Fruit fly (Drosophila melanogaster): ENCODE measurements around the gene CG42526.

CG42526 gene

dm6 chr3L:9442625-9443282 is 7.6 kb upstream of the CG42526 start, which contains the start of gene Srg3 (continued):
- no peak for TF ChIP-seq Scr (GFP tag; IDR thresholded peaks at IDR 0.05; ENCODE audit: partially characterized antibody)
- TF ChIP-seq Dip2 (GFP tag; IDR thresholded peaks at IDR 0.05) = no peak
- no peak for TF ChIP-seq CG7357 (GFP tag; IDR thresholded peaks at IDR 0.05)
- TF ChIP-seq cwo (GFP tag; optimal IDR thresholded peaks at IDR 0.05) = no peak
- TF ChIP-seq CG6854 (GFP tag; optimal IDR thresholded peaks at IDR 0.05) = no peak
- no peak for TF ChIP-seq CG10979 (tag; optimal IDR thresholded peaks at IDR 0.05)
- 0 out of 2 replicates have a peak, but pooled peaks have one; percentile 6 for TF ChIP-seq CG14014 (GFP tag; IDR thresholded peaks at IDR 0.05)
- TF ChIP-seq jigr1 (GFP tag; IDR thresholded peaks at IDR 0.05) = no peak
- no peak for TF ChIP-seq sqz (GFP tag; optimal IDR thresholded peaks at IDR 0.05)
- TF ChIP-seq Dp (GFP tag; optimal IDR thresholded peaks at IDR 0.05) = no peak
- TF ChIP-seq Xbp1 (GFP tag; optimal IDR thresholded peaks at IDR 0.05) = no peak
- TF ChIP-seq CG16815 (GFP tag; optimal IDR thresholded peaks at IDR 0.05) = no peak
- no peak for TF ChIP-seq Opbp (GFP tag; IDR thresholded peaks at IDR 0.05; ENCODE audit: partially characterized antibody)
- no peak for TF ChIP-seq abd-A (tag; optimal IDR thresholded peaks at IDR 0.05)
- TF ChIP-seq CG13775 (GFP tag; optimal IDR thresholded peaks at IDR 0.05) = no peak
- no peak for TF ChIP-seq tll (GFP tag; optimal IDR thresholded peaks at IDR 0.05)
- TF ChIP-seq CG3163 (GFP tag; optimal IDR thresholded peaks at IDR 0.05) = no peak
- TF ChIP-seq CG11398 (GFP tag; optimal IDR thresholded peaks at IDR 0.05) = no peak
- no peak for TF ChIP-seq CG12104 (GFP tag; optimal IDR thresholded peaks at IDR 0.05)
- TF ChIP-seq tio (GFP tag; optimal IDR thresholded peaks at IDR 0.05) = no peak
- TF ChIP-seq CG3065 (GFP tag; optimal IDR thresholded peaks at IDR 0.05) = no peak
- TF ChIP-seq CG12236 (GFP tag; optimal IDR thresholded peaks at IDR 0.05) = no peak
- TF ChIP-seq CG32767 (GFP tag; IDR thresholded peaks at IDR 0.05) = no peak
- TF ChIP-seq CG12391 (tag; optimal IDR thresholded peaks at IDR 0.05) = no peak
- TF ChIP-seq mld (GFP tag; IDR thresholded peaks at IDR 0.05; ENCODE audit: partially characterized antibody) = no peak
- TF ChIP-seq CG1832 (GFP tag; optimal IDR thresholded peaks at IDR 0.05) = no peak
- no peak for TF ChIP-seq Sox100B (GFP tag; optimal IDR thresholded peaks at IDR 0.05)
- TF ChIP-seq ham (GFP tag; IDR thresholded peaks at IDR 0.05) = no peak
- 0 out of 2 replicates have a peak, but pooled peaks have one; percentile 4 for TF ChIP-seq Rfx (GFP tag; IDR thresholded peaks at IDR 0.05)
- no peak for TF ChIP-seq CG8281 (tag; optimal IDR thresholded peaks at IDR 0.05)
- TF ChIP-seq CG15073 (GFP tag; optimal IDR thresholded peaks at IDR 0.05) = no peak
- TF ChIP-seq ems (GFP tag; optimal IDR thresholded peaks at IDR 0.05) = peak; percentile 6
- TF ChIP-seq CG14667 (GFP tag; IDR thresholded peaks at IDR 0.05) = no peak
- TF ChIP-seq CG4854 (GFP tag; optimal IDR thresholded peaks at IDR 0.05) = no peak
- peak; percentile 53 for TF ChIP-seq hkb (optimal IDR thresholded peaks at IDR 0.05)
- TF ChIP-seq hkb (GFP tag; IDR thresholded peaks at IDR 0.05) = 0 out of 2 replicates have a peak, but pooled peaks have one; percentile 6
- TF ChIP-seq dm (GFP tag; optimal IDR thresholded peaks at IDR 0.05) = no peak
- TF ChIP-seq Oaz (GFP tag; IDR thresholded peaks at IDR 0.05) = 0 out of 2 replicates have a peak, but pooled peaks have one; percentile 12
- no peak for TF ChIP-seq gcm2 (GFP tag; optimal IDR thresholded peaks at IDR 0.05)
- TF ChIP-seq CG9727 (GFP tag; optimal IDR thresholded peaks at IDR 0.05) = no peak
- no peak for TF ChIP-seq CG12942 (GFP tag; optimal IDR thresholded peaks at IDR 0.05)
- no peak for TF ChIP-seq CG4424 (GFP tag; optimal IDR thresholded peaks at IDR 0.05)
- TF ChIP-seq pan (optimal IDR thresholded peaks at IDR 0.05) = no peak
- no peak for TF ChIP-seq pan (GFP tag; optimal IDR thresholded peaks at IDR 0.05 in 1 of 2, IDR thresholded peaks at IDR 0.05 in 1 of 2)
- TF ChIP-seq hb (GFP tag; IDR thresholded peaks at IDR 0.05; ENCODE audit: partially characterized antibody) = no peak
- peak; percentile 6 for TF ChIP-seq CG11504 (tag; optimal IDR thresholded peaks at IDR 0.05)
- peak; percentile 7 for TF ChIP-seq row (GFP tag; IDR thresholded peaks at IDR 0.05)
- TF ChIP-seq CG11247 (GFP tag; IDR thresholded peaks at IDR 0.05) = no peak
- TF ChIP-seq Hand (GFP tag; optimal IDR thresholded peaks at IDR 0.05) = no peak
- no peak for TF ChIP-seq croc (GFP tag; conservative IDR thresholded peaks at IDR 0.05)
